Fruit fly (Drosophila melanogaster) whole organism, embryonic: ENCODE measurements around the gene PDCD-5.

Experiments
- Aef1 ChIP-seq: fragments of 200-800 bp; sonication (Bioruptor generic); IDR thresholded peaks from 3 replicates; pipeline ENCODE4 v1.3.6; 2022; ENCODE audit warnings: missing biosample characterization, missing genetic modification characterization
- CG10462 ChIP-seq: fragments of 200-800 bp; sonication (Bioruptor generic); optimal IDR thresholded peaks from 2 replicates; lab custom pipeline; 2016; ENCODE audit warnings: missing biosample characterization, missing genetic modification characterization
- CG11504 ChIP-seq: fragments of 200-800 bp; sonication (Bioruptor generic); optimal IDR thresholded peaks from 3 replicates; lab custom pipeline; 2019; ENCODE audit warnings: missing biosample characterization, mild to moderate bottlenecking, missing genetic modification characterization, moderate library complexity
- CG11560 ChIP-seq: fragments of 200-800 bp; sonication (Bioruptor generic); IDR thresholded peaks from 3 replicates; pipeline ENCODE4 v1.3.6; 2022; ENCODE audit warnings: missing biosample characterization, missing genetic modification characterization
- CG12155 ChIP-seq: fragments of 200-800 bp; sonication (Bioruptor generic); optimal IDR thresholded peaks from 3 replicates; lab custom pipeline; 2016; ENCODE audit warnings: missing biosample characterization, missing genetic modification characterization
- CG2129 ChIP-seq: fragments of 200-800 bp; sonication (Bioruptor generic); IDR thresholded peaks from 2 replicates; pipeline ENCODE4 v1.3.6; 2022; ENCODE audit warnings: missing biosample characterization, missing genetic modification characterization; ENCODE audit not compliant: partially characterized antibody
- CG4820 ChIP-seq: fragments of 200-800 bp; sonication (Bioruptor generic); optimal IDR thresholded peaks from 3 replicates; lab custom pipeline; 2016; ENCODE audit warnings: missing biosample characterization, missing genetic modification characterization
- CG7556 ChIP-seq: fragments of 200-800 bp; sonication (Bioruptor generic); optimal IDR thresholded peaks from 2 replicates; lab custom pipeline; 2017; ENCODE audit warnings: missing biosample characterization, mild to moderate bottlenecking, missing genetic modification characterization
- Deaf1 ChIP-seq: fragments of 200-800 bp; optimal IDR thresholded peaks from 3 replicates; lab custom pipeline; 2019; ENCODE audit warnings: missing biosample characterization, mild to moderate bottlenecking, missing genetic modification characterization, moderate library complexity
- Dp ChIP-seq: fragments of 200-800 bp; sonication (Bioruptor generic); optimal IDR thresholded peaks from 2 replicates; lab custom pipeline; 2018; ENCODE audit warnings: missing biosample characterization, mild to moderate bottlenecking, missing genetic modification characterization, moderate library complexity
- Med ChIP-seq: fragments of 200-800 bp; sonication (Bioruptor generic); peaks from one replicate; lab custom pipeline; 2016; ENCODE audit warnings: missing biosample characterization, missing genetic modification characterization, mild to moderate bottlenecking, inconsistent platforms, moderate library complexity
- Scr ChIP-seq: fragments of 200-800 bp; sonication (Bioruptor generic); IDR thresholded peaks from 2 replicates; pipeline ENCODE4 v1.3.6; 2022; ENCODE audit warnings: missing biosample characterization, missing genetic modification characterization; ENCODE audit not compliant: partially characterized antibody
- Sox102F ChIP-seq: fragments of 200-800 bp; sonication (Bioruptor generic); optimal IDR thresholded peaks from 2 replicates; lab custom pipeline; 2018; ENCODE audit warnings: missing biosample characterization, mild to moderate bottlenecking, missing genetic modification characterization, moderate library complexity
- abd-A ChIP-seq: fragments of 200-800 bp; sonication (Bioruptor generic); optimal IDR thresholded peaks from 3 replicates; lab custom pipeline; 2019; ENCODE audit warnings: missing biosample characterization, mild to moderate bottlenecking, missing genetic modification characterization, moderate library complexity
- bigmax ChIP-seq: fragments of 200-800 bp; sonication (Bioruptor generic); optimal IDR thresholded peaks from 2 replicates; lab custom pipeline; 2018; ENCODE audit warnings: missing biosample characterization, mild to moderate bottlenecking, missing genetic modification characterization
- bsh ChIP-seq, 2 experiments: fragments of 200-800 bp; sonication (Bioruptor generic); optimal IDR thresholded peaks; 2 replicates each; lab custom pipeline; 2017 to 2018; ENCODE audit warnings: mild to moderate bottlenecking in 2 of 2, missing biosample characterization in 2 of 2, missing genetic modification characterization in 2 of 2, moderate library complexity in 1 of 2
- cg ChIP-seq: fragments of 200-800 bp; sonication (Bioruptor generic); optimal IDR thresholded peaks from 3 replicates; lab custom pipeline; 2019; ENCODE audit warnings: missing biosample characterization, mild to moderate bottlenecking, missing genetic modification characterization, moderate library complexity
- chinmo ChIP-seq: fragments of 200-800 bp; sonication (Bioruptor generic); IDR thresholded peaks from 4 replicates; pipeline ENCODE4 v1.3.6; 2022; ENCODE audit warnings: missing biosample characterization, missing genetic modification characterization; ENCODE audit not compliant: partially characterized antibody
- chm ChIP-seq: fragments of 200-800 bp; sonication (Bioruptor generic); IDR thresholded peaks from 2 replicates; pipeline ENCODE4 v1.3.6; 2022; ENCODE audit warnings: missing biosample characterization, missing genetic modification characterization
- ci ChIP-seq: fragments of 200-800 bp; sonication (Bioruptor generic); IDR thresholded peaks from 3 replicates; pipeline ENCODE4 v1.3.6; 2022; ENCODE audit warnings: missing biosample characterization, missing genetic modification characterization
- crol ChIP-seq: fragments of 200-800 bp; sonication (Bioruptor generic); IDR thresholded peaks from 2 replicates; pipeline ENCODE4 v1.3.6; 2022; ENCODE audit warnings: missing biosample characterization, missing genetic modification characterization
- gem ChIP-seq: fragments of 200-800 bp; sonication (Bioruptor generic); optimal IDR thresholded peaks from 2 replicates; lab custom pipeline; 2019; ENCODE audit warnings: missing biosample characterization, mild to moderate bottlenecking, missing genetic modification characterization, moderate library complexity
- grau ChIP-seq: fragments of 200-800 bp; optimal IDR thresholded peaks from 3 replicates; lab custom pipeline; 2019; ENCODE audit warnings: missing biosample characterization, mild to moderate bottlenecking, missing genetic modification characterization, moderate library complexity
- jigr1 ChIP-seq: fragments of 200-800 bp; sonication (Bioruptor generic); IDR thresholded peaks from 3 replicates; pipeline ENCODE4 v1.3.6; 2022; ENCODE audit warnings: missing biosample characterization, missing genetic modification characterization
- pan ChIP-seq, 4 experiments: fragments of >200 bp in 3 of 4; fragments of 200-800 bp in 1 of 4; sonication (Bioruptor generic) in 1 of 4; optimal IDR thresholded peaks in 3 of 4; IDR thresholded peaks in 1 of 4; 2 replicates each; pipeline versions ENCODE4 v1.3.6 to Lab custom; 2017 to 2022; ENCODE audit warnings: missing biosample characterization in 2 of 4, missing genetic modification characterization in 2 of 4, mixed read lengths in 1 of 4
- row ChIP-seq: fragments of 200-800 bp; sonication (Bioruptor generic); IDR thresholded peaks from 3 replicates; pipeline ENCODE4 v1.3.6; 2022; ENCODE audit warnings: missing biosample characterization, missing genetic modification characterization
- run ChIP-seq: fragments of 200-800 bp; sonication (Bioruptor generic); optimal IDR thresholded peaks from 3 replicates; lab custom pipeline; 2018; ENCODE audit warnings: missing biosample characterization, mild to moderate bottlenecking, missing genetic modification characterization
- seq ChIP-seq: fragments of 200-800 bp; sonication (Bioruptor generic); IDR thresholded peaks from 2 replicates; pipeline ENCODE4 v1.3.6; 2022; ENCODE audit warnings: missing biosample characterization, missing genetic modification characterization
- wek ChIP-seq: fragments of 200-800 bp; sonication (Bioruptor generic); optimal IDR thresholded peaks from 3 replicates; lab custom pipeline; 2018; ENCODE audit warnings: missing biosample characterization, mild to moderate bottlenecking, missing genetic modification characterization, moderate library complexity
- zf30C ChIP-seq: fragments of 200-800 bp; sonication (Bioruptor generic); optimal IDR thresholded peaks from 3 replicates; lab custom pipeline; 2018; ENCODE audit warnings: missing biosample characterization, mild to moderate bottlenecking, missing genetic modification characterization

The PDCD-5 gene

dm6 chr3L:16189058-16189924 is 42.5 kb downstream of the PDCD-5 start:
- TF ChIP-seq Dp (GFP tag; lab: Kevin White, UChicago): no peak
- 0 out of 3 replicates have a peak, but pooled peaks have one; percentile 26 for TF ChIP-seq CG11560

dm6 chr3L:16183493-16183892 is 48.3 kb downstream of the PDCD-5 start:
- no peak for TF ChIP-seq wek
- TF ChIP-seq crol (GFP tag; lab: Robert Waterston, UW): peak; percentile 58
- TF ChIP-seq Med (GFP tag; lab: Kevin White, UChicago): peak; percentile 77

dm6 chr3L:16182633-16183462 is 49.0 kb downstream of the PDCD-5 start:
- TF ChIP-seq Sox102F (GFP tag; lab: Kevin White, UChicago) (peak; percentile 11), CG11504 (tag; lab: Kevin White, UChicago) (peak; percentile 8), chinmo (GFP tag; lab: Robert Waterston, UW) (0 out of 4 replicates have a peak, but pooled peaks have one; percentile 55), chm (GFP tag; lab: Robert Waterston, UW) (no peak), gem (tag; lab: Kevin White, UChicago) (peak; percentile 23), run (no peak), Aef1 (GFP tag; lab: Robert Waterston, UW) (no peak), ci (GFP tag; lab: Robert Waterston, UW) (0 out of 3 replicates have a peak, but pooled peaks have one; percentile 7), grau (peak; percentile 60), CG12155 (GFP tag; lab: Kevin White, UChicago) (peak; percentile 84), row (GFP tag; lab: Robert Waterston, UW) (0 out of 3 replicates have a peak, but pooled peaks have one; percentile 11), bsh (GFP tag; optimal IDR thresholded peaks at IDR 0.05; lab: Kevin White, UChicago) (peak in 1 of 2 experiments; percentile 21), crol (GFP tag; lab: Robert Waterston, UW) (peak; percentile 82), pan (optimal IDR thresholded peaks at IDR 0.05; lab: Kevin White, UChicago) (no peak), pan (GFP tag; optimal IDR thresholded peaks at IDR 0.05 in 1 of 2, IDR thresholded peaks at IDR 0.05 in 1 of 2) (peak in 1 of 2 experiments; percentile 15), Scr (GFP tag; lab: Robert Waterston, UW) (no peak), cg (GFP tag; lab: Kevin White, UChicago) (peak; percentile 50), bigmax (no peak), Med (GFP tag; lab: Kevin White, UChicago) (peak; percentile 43), CG2129 (GFP tag; lab: Robert Waterston, UW) (no peak), zf30C (GFP tag; lab: Kevin White, UChicago) (no peak), Deaf1 (tag; lab: Kevin White, UChicago) (peak; percentile 63), seq (0 out of 2 replicates have a peak, but pooled peaks have one; percentile 26), CG7556 (peak; percentile 9), jigr1 (no peak), CG10462 (GFP tag; lab: Kevin White, UChicago) (no peak), CG4820 (GFP tag; lab: Kevin White, UChicago) (no peak), abd-A (tag; lab: Kevin White, UChicago) (peak; percentile 36)
